Worm (Caenorhabditis elegans): ENCODE measurements around the gene M04B2.4.

The M04B2.4 gene

DNA sequence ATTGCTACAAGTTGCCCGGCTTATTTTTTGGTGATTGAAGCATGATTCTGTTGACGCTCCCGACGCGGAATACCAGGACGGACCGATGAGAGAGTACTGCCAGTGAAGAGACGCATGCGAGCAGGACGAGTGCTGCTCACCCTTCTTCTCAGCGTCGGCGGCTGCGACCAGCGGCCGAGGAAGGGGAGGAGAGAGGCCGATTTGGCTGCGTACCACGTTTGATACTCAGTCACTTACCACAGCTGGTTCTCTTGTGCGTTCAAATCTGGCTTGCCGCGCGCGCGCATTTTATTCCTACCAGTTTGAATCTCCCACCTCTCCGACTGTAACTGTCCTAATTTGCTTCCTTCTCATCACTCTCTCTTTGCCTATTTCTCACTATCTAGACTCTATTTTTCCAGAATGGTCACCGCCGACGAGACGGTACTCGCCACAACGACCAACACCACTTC, 3.4 kb upstream of the M04B2.4 start, which contains the start of gene mep-1:
TSS of gene mep-1 (plus strand) at position 402 of the 452 bp plus-strand sequence.
- TF ChIP-seq ceh-28 (tag; optimal IDR thresholded peaks at IDR 0.05) (no peak), fkh-10 (GFP tag; optimal IDR thresholded peaks at IDR 0.05) (peak; percentile 4), mxl-2 (GFP tag; conservative IDR thresholded peaks at IDR 0.05) (no peak), nhr-41 (GFP tag; IDR thresholded peaks at IDR 0.05) (no peak), php-3 (GFP tag; IDR thresholded peaks at IDR 0.05) (no peak), zfp-3 (GFP tag; conservative IDR thresholded peaks at IDR 0.05) (no peak), unc-39 (tag; optimal IDR thresholded peaks at IDR 0.05) (no peak), Y48G9A.11 (GFP tag; IDR thresholded peaks at IDR 0.05) (no peak), lir-3 (tag; optimal IDR thresholded peaks at IDR 0.05) (peak; percentile 71), lim-7 (GFP tag; IDR thresholded peaks at IDR 0.05) (peak; percentile 59; the same call in 1 of the 2 replicates), nhr-10 (tag; optimal IDR thresholded peaks at IDR 0.05) (no peak), R02D3.7 (tag; optimal IDR thresholded peaks at IDR 0.05) (peak; percentile 5), duxl-1 (tag; optimal IDR thresholded peaks at IDR 0.05; ENCODE audit: poor library complexity) (peak; percentile 33), nhr-48 (tag; optimal IDR thresholded peaks at IDR 0.05) (no peak), ceh-32 (tag; optimal IDR thresholded peaks at IDR 0.05; ENCODE audit: poor library complexity) (no peak), mes-2 (tag; optimal IDR thresholded peaks at IDR 0.05; ENCODE audit: poor library complexity, severe bottlenecking) (peak; percentile 66), F26F4.8 (GFP tag; conservative IDR thresholded peaks at IDR 0.05) (no peak), ceh-44 (GFP tag; IDR thresholded peaks at IDR 0.05) (no peak), nhr-28 (tag; optimal IDR thresholded peaks at IDR 0.05) (no peak), unc-62 (GFP tag; optimal IDR thresholded peaks at IDR 0.05 in 1 of 2) (no peak), unc-62 (tag; optimal IDR thresholded peaks at IDR 0.05) (no peak), jun-1 (tag; optimal IDR thresholded peaks at IDR 0.05) (no peak), hif-1 (tag; optimal IDR thresholded peaks at IDR 0.05) (peak in 1 of 2 experiments; percentile 14), Y75B8A.6 (GFP tag; IDR thresholded peaks at IDR 0.05) (no peak), F10B5.3 (tag; optimal IDR thresholded peaks at IDR 0.05) (peak; percentile 15), dmd-9 (GFP tag; IDR thresholded peaks at IDR 0.05) (peak; percentile 58; the same call in 1 of the 2 replicates), ctbp-1 (GFP tag; IDR thresholded peaks at IDR 0.05) (peak; percentile 63), sdz-12 (GFP tag; optimal IDR thresholded peaks at IDR 0.05) (no peak), daf-19 (GFP tag; conservative IDR thresholded peaks at IDR 0.05) (no peak), nhr-11 (tag; optimal IDR thresholded peaks at IDR 0.05) (peak; percentile 73), hmg-1.1 (GFP tag; IDR thresholded peaks at IDR 0.05) (peak; percentile 84), nhr-237 (tag; optimal IDR thresholded peaks at IDR 0.05) (no peak), nhr-42 (GFP tag; IDR thresholded peaks at IDR 0.05) (0 out of 2 replicates have a peak, but pooled peaks have one; percentile 66), ZK546.5 (tag; optimal IDR thresholded peaks at IDR 0.05) (no peak), snpc-4 (tag; optimal IDR thresholded peaks at IDR 0.05) (no peak), lsy-2 (tag; optimal IDR thresholded peaks at IDR 0.05) (peak; percentile 3 to 76), lin-39 (tag; optimal IDR thresholded peaks at IDR 0.05) (no peak), nhr-111 (GFP tag; optimal IDR thresholded peaks at IDR 0.05) (no peak), tra-1 (GFP tag; IDR thresholded peaks at IDR 0.05) (no peak), Y5F2A.4 (GFP tag; optimal IDR thresholded peaks at IDR 0.05) (no peak), D1046.2 (GFP tag; IDR thresholded peaks at IDR 0.05) (0 out of 2 replicates have a peak, but pooled peaks have one; percentile 66), mdt-29 (GFP tag; IDR thresholded peaks at IDR 0.05) (no peak), hlh-11 (tag; optimal IDR thresholded peaks at IDR 0.05) (peak; percentile 86), cey-2 (tag; optimal IDR thresholded peaks at IDR 0.05; ENCODE audit: borderline replicate concordance, insufficient read depth) (no peak), arid-1 (GFP tag; conservative IDR thresholded peaks at IDR 0.05) (0 out of 2 replicates have a peak, but pooled peaks have one; percentile 24), ceh-62 (tag; optimal IDR thresholded peaks at IDR 0.05) (no peak), aha-1 (tag) (peak; percentile 98), madf-5 (GFP tag; IDR thresholded peaks at IDR 0.05) (no peak), attf-4 (tag; optimal IDR thresholded peaks at IDR 0.05) (no peak), F49E8.2 (tag; optimal IDR thresholded peaks at IDR 0.05; ENCODE audit: borderline replicate concordance) (no peak)

All from whole organism, L4 larva.